Fruit fly (Drosophila melanogaster) whole organism, embryonic: Measurements from ENCODE around the gene CG1774.
A peak's percentile ranks its signal among the peaks of the same experiment; 100 is the strongest.

ENCODE experiments used
- CG11085 ChIP-seq: fragments of 200-800 bp; sonication (Bioruptor generic); IDR thresholded peaks from 2 replicates; pipeline ENCODE4 v1.3.6; 2022; ENCODE audit warnings: missing biosample characterization, missing genetic modification characterization
- CG13296 ChIP-seq: fragments of 200-800 bp; sonication (Bioruptor generic); optimal IDR thresholded peaks from 3 replicates; lab custom pipeline; 2018; ENCODE audit warnings: missing biosample characterization, mild to moderate bottlenecking, missing genetic modification characterization
- CG14050 ChIP-seq: fragments of 200-800 bp; sonication (Bioruptor generic); IDR thresholded peaks from 3 replicates; pipeline ENCODE4 v1.3.6; 2022; ENCODE audit warnings: missing biosample characterization, missing genetic modification characterization
- CG17361 ChIP-seq: fragments of 200-800 bp; sonication (Bioruptor generic); IDR thresholded peaks from 3 replicates; pipeline ENCODE4 v1.3.6; 2022; ENCODE audit warnings: missing biosample characterization, missing genetic modification characterization
- CG17385 ChIP-seq: fragments of 200-800 bp; sonication (Bioruptor generic); optimal IDR thresholded peaks from 3 replicates; lab custom pipeline; 2018; ENCODE audit warnings: missing biosample characterization, mild to moderate bottlenecking, missing genetic modification characterization
- CG18764 ChIP-seq: fragments of 200-800 bp; sonication (Bioruptor generic); optimal IDR thresholded peaks from 3 replicates; lab custom pipeline; 2016; ENCODE audit warnings: missing biosample characterization, missing genetic modification characterization
- CG2875 ChIP-seq: fragments of 200-800 bp; sonication (Bioruptor generic); optimal IDR thresholded peaks from 2 replicates; lab custom pipeline; 2017; ENCODE audit warnings: missing biosample characterization, mild to moderate bottlenecking, missing genetic modification characterization, missing genetic modification reagents
- CG2889 ChIP-seq: fragments of 200-800 bp; sonication (Bioruptor generic); IDR thresholded peaks from 3 replicates; pipeline ENCODE4 v1.3.6; 2022; ENCODE audit warnings: missing biosample characterization, missing genetic modification characterization
- CG33213 ChIP-seq: fragments of 200-800 bp; sonication (Bioruptor generic); optimal IDR thresholded peaks from 3 replicates; lab custom pipeline; 2016; ENCODE audit warnings: missing biosample characterization, missing genetic modification characterization
- CG34376 ChIP-seq: fragments of 200-800 bp; sonication (Bioruptor generic); optimal IDR thresholded peaks from 2 replicates; lab custom pipeline; 2018; ENCODE audit warnings: missing biosample characterization, mild to moderate bottlenecking, missing genetic modification characterization
- CG43689 ChIP-seq: fragments of 200-800 bp; sonication (Bioruptor generic); IDR thresholded peaks from 2 replicates; pipeline ENCODE4 v1.3.6; 2022; ENCODE audit warnings: missing biosample characterization, missing genetic modification characterization
- CG4404 ChIP-seq: fragments of 200-800 bp; sonication (Bioruptor generic); IDR thresholded peaks from 2 replicates; pipeline ENCODE4 v1.3.6; 2022; ENCODE audit warnings: missing biosample characterization, missing genetic modification characterization
- CG4424 ChIP-seq: fragments of 200-800 bp; sonication (Bioruptor generic); optimal IDR thresholded peaks from 3 replicates; lab custom pipeline; 2016; ENCODE audit warnings: missing biosample characterization, missing genetic modification characterization
- CG4707 ChIP-seq: fragments of 200-800 bp; sonication (Bioruptor generic); optimal IDR thresholded peaks from 2 replicates; lab custom pipeline; 2018; ENCODE audit warnings: missing biosample characterization, mild to moderate bottlenecking, missing genetic modification characterization, moderate library complexity
- CG4820 ChIP-seq: fragments of 200-800 bp; sonication (Bioruptor generic); optimal IDR thresholded peaks from 3 replicates; lab custom pipeline; 2016; ENCODE audit warnings: missing biosample characterization, missing genetic modification characterization
- CG5180 ChIP-seq: fragments of 200-800 bp; sonication (Bioruptor generic); optimal IDR thresholded peaks from 3 replicates; lab custom pipeline; 2017; ENCODE audit warnings: missing biosample characterization, missing genetic modification characterization, mild to moderate bottlenecking, moderate library complexity, missing genetic modification reagents
- CG6654 ChIP-seq: fragments of 200-800 bp; sonication (Bioruptor generic); optimal IDR thresholded peaks from 2 replicates; lab custom pipeline; 2017; ENCODE audit warnings: missing biosample characterization, mild to moderate bottlenecking, missing genetic modification characterization
- CG6791 ChIP-seq: fragments of 200-800 bp; sonication (Bioruptor generic); IDR thresholded peaks from 3 replicates; pipeline ENCODE4 v1.3.6; 2022; ENCODE audit warnings: missing biosample characterization, missing genetic modification characterization; ENCODE audit not compliant: partially characterized antibody
- CG7357 ChIP-seq: fragments of 200-800 bp; sonication (Bioruptor generic); IDR thresholded peaks from 3 replicates; pipeline ENCODE4 v1.3.6; 2022; ENCODE audit warnings: missing biosample characterization, missing genetic modification characterization
- CG7556 ChIP-seq: fragments of 200-800 bp; sonication (Bioruptor generic); optimal IDR thresholded peaks from 2 replicates; lab custom pipeline; 2017; ENCODE audit warnings: missing biosample characterization, mild to moderate bottlenecking, missing genetic modification characterization
- D19A ChIP-seq: fragments of 200-800 bp; optimal IDR thresholded peaks from 3 replicates; lab custom pipeline; 2019; ENCODE audit warnings: missing biosample characterization, mild to moderate bottlenecking, missing genetic modification characterization, moderate library complexity
- Dfd ChIP-seq, 2 experiments: fragments of >200 bp; optimal IDR thresholded peaks; 2 replicates each; lab custom pipeline; 2017; ENCODE audit warnings: missing biosample characterization in 2 of 2, missing genetic modification characterization in 2 of 2
- Dref ChIP-seq: fragments of 200-800 bp; sonication (Bioruptor generic); IDR thresholded peaks from 2 replicates; pipeline ENCODE4 v1.3.6; 2022; ENCODE audit warnings: missing biosample characterization, missing genetic modification characterization
- Eip74EF ChIP-seq, 2 experiments: fragments of 200-800 bp in 1 of 2; fragments of >200 bp in 1 of 2; sonication (Bioruptor generic) in 1 of 2; optimal IDR thresholded peaks; 2 replicates each; lab custom pipeline; 2017 to 2019; ENCODE audit warnings: missing biosample characterization in 2 of 2, missing genetic modification characterization in 2 of 2, mild to moderate bottlenecking in 1 of 2, moderate library complexity in 1 of 2
- Gsc ChIP-seq: fragments of 200-800 bp; sonication (Bioruptor generic); IDR thresholded peaks from 2 replicates; pipeline ENCODE4 v1.3.6; 2022; ENCODE audit warnings: missing biosample characterization, missing genetic modification characterization
- Gug ChIP-seq: fragments of 200-800 bp; sonication (Bioruptor generic); IDR thresholded peaks from 4 replicates; pipeline ENCODE4 v1.3.6; 2022; ENCODE audit warnings: missing biosample characterization, missing genetic modification characterization
- HLH54F ChIP-seq: fragments of 200-800 bp; sonication (Bioruptor generic); optimal IDR thresholded peaks from 3 replicates; lab custom pipeline; 2016; ENCODE audit warnings: missing biosample characterization, missing genetic modification characterization
- Hr78 ChIP-seq, 2 experiments: fragments of 200-800 bp in 1 of 2; fragments of >200 bp in 1 of 2; sonication (Bioruptor generic) in 1 of 2; optimal IDR thresholded peaks; 2 replicates each; lab custom pipeline; 2017 to 2019; ENCODE audit warnings: missing biosample characterization in 2 of 2, missing genetic modification characterization in 2 of 2, mild to moderate bottlenecking in 1 of 2, moderate library complexity in 1 of 2
- Med ChIP-seq: fragments of 200-800 bp; sonication (Bioruptor generic); peaks from one replicate; lab custom pipeline; 2016; ENCODE audit warnings: missing biosample characterization, missing genetic modification characterization, mild to moderate bottlenecking, inconsistent platforms, moderate library complexity
- Xrp1 ChIP-seq: fragments of 200-800 bp; sonication (Bioruptor generic); IDR thresholded peaks from 2 replicates; pipeline ENCODE4 v1.3.6; 2022; ENCODE audit warnings: missing biosample characterization, missing genetic modification characterization
- ara ChIP-seq: fragments of 200-800 bp; sonication (Bioruptor generic); IDR thresholded peaks from 2 replicates; pipeline ENCODE4 v1.3.6; 2022; ENCODE audit warnings: missing biosample characterization, missing genetic modification characterization
- croc ChIP-seq: fragments of 200-800 bp; sonication (Bioruptor generic); conservative IDR thresholded peaks from 3 replicates; pipeline ENCODE4 v1.3.6; 2022; ENCODE audit warnings: missing biosample characterization, missing genetic modification characterization
- dimm ChIP-seq: fragments of 200-800 bp; sonication (Bioruptor generic); IDR thresholded peaks from 2 replicates; pipeline ENCODE4 v1.3.6; 2022; ENCODE audit warnings: missing biosample characterization, missing genetic modification characterization
- emc ChIP-seq: fragments of 200-800 bp; sonication (Bioruptor generic); optimal IDR thresholded peaks from 2 replicates; lab custom pipeline; 2016; ENCODE audit warnings: missing biosample characterization, missing genetic modification characterization
- en ChIP-seq: fragments of 200-800 bp; sonication (Bioruptor generic); optimal IDR thresholded peaks from 2 replicates; lab custom pipeline; 2016; ENCODE audit warnings: missing biosample characterization, missing genetic modification characterization
- eyg ChIP-seq: fragments of 200-800 bp; sonication (Bioruptor generic); optimal IDR thresholded peaks from 3 replicates; lab custom pipeline; 2016; ENCODE audit warnings: missing biosample characterization, missing genetic modification characterization
- fd64A ChIP-seq: fragments of 200-800 bp; sonication (Bioruptor generic); optimal IDR thresholded peaks from 3 replicates; lab custom pipeline; 2018; ENCODE audit warnings: missing biosample characterization, mild to moderate bottlenecking, missing genetic modification characterization
- fd96Cb ChIP-seq: fragments of 200-800 bp; sonication (Bioruptor generic); optimal IDR thresholded peaks from 2 replicates; lab custom pipeline; 2018; ENCODE audit warnings: missing biosample characterization, mild to moderate bottlenecking, missing genetic modification characterization, moderate library complexity
- ftz-f1 ChIP-seq: fragments of 200-800 bp; sonication (Bioruptor generic); optimal IDR thresholded peaks from 2 replicates; lab custom pipeline; 2016; ENCODE audit warnings: missing biosample characterization, missing genetic modification characterization
- gro ChIP-seq: fragments of 200-800 bp; sonication (Bioruptor generic); optimal IDR thresholded peaks from 2 replicates; lab custom pipeline; 2016; ENCODE audit warnings: missing biosample characterization, missing genetic modification characterization
- ham ChIP-seq: fragments of 200-800 bp; sonication (Bioruptor generic); IDR thresholded peaks from 2 replicates; pipeline ENCODE4 v1.3.6; 2022; ENCODE audit warnings: missing biosample characterization, missing genetic modification characterization
- jumu ChIP-seq: fragments of 200-800 bp; sonication (Bioruptor generic); optimal IDR thresholded peaks from 3 replicates; lab custom pipeline; 2016; ENCODE audit warnings: missing biosample characterization, missing genetic modification characterization
- lab ChIP-seq: fragments of 200-800 bp; sonication (Bioruptor generic); optimal IDR thresholded peaks from 3 replicates; lab custom pipeline; 2017; ENCODE audit warnings: missing biosample characterization, missing genetic modification characterization, mild to moderate bottlenecking, moderate library complexity, missing genetic modification reagents
- lbe ChIP-seq: fragments of 200-800 bp; sonication (Bioruptor generic); optimal IDR thresholded peaks from 2 replicates; lab custom pipeline; 2016; ENCODE audit warnings: missing biosample characterization, mild to moderate bottlenecking, missing genetic modification characterization
- mam ChIP-seq: fragments of 200-800 bp; sonication (Bioruptor generic); optimal IDR thresholded peaks from 3 replicates; lab custom pipeline; 2016; ENCODE audit warnings: missing biosample characterization, missing genetic modification characterization
- nom ChIP-seq: fragments of 200-800 bp; sonication (Bioruptor generic); optimal IDR thresholded peaks from 2 replicates; lab custom pipeline; 2017; ENCODE audit warnings: missing biosample characterization, missing genetic modification characterization, mild to moderate bottlenecking, moderate library complexity, missing genetic modification reagents
- otp ChIP-seq: fragments of 200-800 bp; sonication (Bioruptor generic); IDR thresholded peaks from 3 replicates; pipeline ENCODE4, ENCODE4 v1.3.6; 2022; ENCODE audit warnings: missing biosample characterization, missing genetic modification characterization
- peb ChIP-seq: fragments of 200-800 bp; sonication (Bioruptor generic); IDR thresholded peaks from 2 replicates; pipeline ENCODE4 v1.3.6; 2022; ENCODE audit warnings: missing biosample characterization, missing genetic modification characterization
- pho ChIP-seq: fragments of 200-800 bp; sonication (Bioruptor generic); optimal IDR thresholded peaks from 2 replicates; lab custom pipeline; 2016; ENCODE audit warnings: missing biosample characterization, missing genetic modification characterization
- repo ChIP-seq: fragments of 200-800 bp; sonication (Bioruptor generic); optimal IDR thresholded peaks from 2 replicates; lab custom pipeline; 2016; ENCODE audit warnings: missing biosample characterization, missing genetic modification characterization
- sima ChIP-seq: fragments of 200-800 bp; sonication (Bioruptor generic); optimal IDR thresholded peaks from 2 replicates; lab custom pipeline; 2016; ENCODE audit warnings: missing biosample characterization, missing genetic modification characterization
- sob ChIP-seq: fragments of 200-800 bp; sonication (Bioruptor generic); IDR thresholded peaks from 2 replicates; pipeline ENCODE4 v1.3.6; 2022; ENCODE audit warnings: missing biosample characterization, missing genetic modification characterization
- zf30C ChIP-seq: fragments of 200-800 bp; sonication (Bioruptor generic); optimal IDR thresholded peaks from 3 replicates; lab custom pipeline; 2018; ENCODE audit warnings: missing biosample characterization, mild to moderate bottlenecking, missing genetic modification characterization

CG1774 gene

DNA sequence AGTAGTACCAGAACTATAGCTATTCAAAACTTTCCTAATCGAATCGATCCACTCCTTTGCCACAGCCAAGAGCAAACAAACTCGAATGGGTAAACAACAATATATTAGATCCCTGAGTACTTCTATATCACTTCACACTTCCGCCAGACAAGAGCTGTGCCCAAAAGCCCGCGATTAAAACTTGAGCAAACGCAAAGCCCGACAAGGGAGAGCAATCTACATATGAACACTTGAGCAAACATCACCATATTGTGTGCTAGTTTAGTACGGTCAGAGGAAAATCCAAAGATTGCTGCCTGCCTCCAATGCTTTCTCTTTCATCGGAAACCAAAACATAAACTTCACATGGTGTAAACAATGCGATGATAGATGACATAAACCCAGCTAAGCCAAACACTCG is 11.1 kb downstream of the CG1774 start (continued):
- TF ChIP-seq CG14050 (GFP tag; lab: Robert Waterston, UW) (no peak), Eip74EF (GFP tag; optimal IDR thresholded peaks at IDR 0.05; lab: Kevin White, UChicago) (peak in 1 of 2 experiments; percentile 34), CG6791 (GFP tag; lab: Robert Waterston, UW) (no peak), gro (GFP tag; lab: Kevin White, UChicago) (no peak), fd96Cb (tag; lab: Kevin White, UChicago) (no peak), CG4707 (no peak), CG33213 (GFP tag; lab: Kevin White, UChicago) (peak; percentile 10), CG2889 (GFP tag; lab: Robert Waterston, UW) (no peak), pho (GFP tag; lab: Kevin White, UChicago) (no peak), ftz-f1 (GFP tag; lab: Kevin White, UChicago) (no peak), CG34376 (GFP tag; lab: Kevin White, UChicago) (peak; percentile 9), CG13296 (GFP tag; lab: Kevin White, UChicago) (peak; percentile 18), Dref (no peak), CG7357 (GFP tag; lab: Robert Waterston, UW) (no peak), CG4424 (GFP tag; lab: Kevin White, UChicago) (no peak), Med (GFP tag; lab: Kevin White, UChicago) (peak; percentile 86), sima (GFP tag; lab: Kevin White, UChicago) (no peak), Dfd (GFP tag; optimal IDR thresholded peaks at IDR 0.05; lab: Kevin White, UChicago) (no peak), CG5180 (GFP tag; lab: Kevin White, UChicago) (no peak), fd64A (GFP tag; lab: Kevin White, UChicago) (peak; percentile 57), croc (GFP tag; lab: Robert Waterston, UW) (no peak), mam (no peak), CG2875 (GFP tag; lab: Kevin White, UChicago) (peak; percentile 21), D19A (no peak), eyg (GFP tag; lab: Kevin White, UChicago) (no peak), CG43689 (no peak), CG17385 (GFP tag; lab: Kevin White, UChicago) (no peak), CG6654 (GFP tag; lab: Kevin White, UChicago) (no peak), emc (GFP tag; lab: Kevin White, UChicago) (no peak), peb (GFP tag; lab: Robert Waterston, UW) (no peak), repo (GFP tag; lab: Kevin White, UChicago) (no peak), sob (GFP tag; lab: Robert Waterston, UW) (no peak), Xrp1 (0 out of 2 replicates have a peak, but pooled peaks have one; percentile 6), CG4404 (no peak), Gug (GFP tag; lab: Robert Waterston, UW) (no peak), HLH54F (no peak), ara (GFP tag; lab: Robert Waterston, UW) (no peak), dimm (GFP tag; lab: Robert Waterston, UW) (no peak), en (GFP tag; lab: Kevin White, UChicago) (no peak), Hr78 (GFP tag; optimal IDR thresholded peaks at IDR 0.05; lab: Kevin White, UChicago) (no peak), zf30C (no peak), lbe (no peak), CG4820 (no peak), CG18764 (GFP tag; lab: Kevin White, UChicago) (no peak), CG11085 (GFP tag; lab: Robert Waterston, UW) (no peak), CG7556 (no peak), Gsc (GFP tag; lab: Robert Waterston, UW) (no peak), ham (GFP tag; lab: Robert Waterston, UW) (no peak), lab (GFP tag; lab: Kevin White, UChicago) (peak; percentile 36), otp (GFP tag; lab: Robert Waterston, UW) (no peak), jumu (GFP tag; lab: Kevin White, UChicago) (no peak), CG17361 (GFP tag; lab: Robert Waterston, UW) (no peak), nom (GFP tag; lab: Kevin White, UChicago) (no peak)
